Fruit fly (Drosophila melanogaster) whole organism, adult: ENCODE measurements around the gene CG14036.

Experiments used
- CG11617 ChIP-seq: fragments of 200-800 bp; sonication (Bioruptor generic); optimal IDR thresholded peaks from 2 replicates; lab custom pipeline; 2017; ENCODE audit warnings: mild to moderate bottlenecking, missing biosample characterization, missing genetic modification reagents, missing genetic modification characterization
- CG12768 ChIP-seq: fragments of 200-800 bp; sonication (Bioruptor generic); optimal IDR thresholded peaks from 2 replicates; lab custom pipeline; 2017; ENCODE audit warnings: missing biosample characterization, missing genetic modification characterization, mild to moderate bottlenecking, moderate library complexity, missing genetic modification reagents
- CG14711 ChIP-seq: fragments of 200-800 bp; sonication (Bioruptor generic); optimal IDR thresholded peaks from 2 replicates; lab custom pipeline; 2018; ENCODE audit warnings: missing biosample characterization, mild to moderate bottlenecking, missing genetic modification characterization, moderate library complexity
- CG1620 ChIP-seq: fragments of 200-800 bp; sonication (Bioruptor generic); optimal IDR thresholded peaks from 2 replicates; lab custom pipeline; 2016; ENCODE audit warnings: missing biosample characterization, missing genetic modification characterization
- CG33017 ChIP-seq: fragments of 200-800 bp; sonication (Bioruptor generic); optimal IDR thresholded peaks from 2 replicates; lab custom pipeline; 2018; ENCODE audit warnings: missing biosample characterization, mild to moderate bottlenecking, missing genetic modification characterization, moderate library complexity
- CG5204 ChIP-seq: fragments of 200-800 bp; sonication (Bioruptor generic); optimal IDR thresholded peaks from 2 replicates; lab custom pipeline; 2016; ENCODE audit warnings: missing biosample characterization, missing genetic modification characterization
- CG7045 ChIP-seq: fragments of 200-800 bp; sonication (Bioruptor generic); optimal IDR thresholded peaks from 2 replicates; lab custom pipeline; 2017; ENCODE audit warnings: missing biosample characterization, mild to moderate bottlenecking, missing genetic modification characterization
- CG7101 ChIP-seq: fragments of 200-800 bp; sonication (Bioruptor generic); optimal IDR thresholded peaks from 2 replicates; lab custom pipeline; 2018; ENCODE audit warnings: missing biosample characterization, mild to moderate bottlenecking, missing genetic modification characterization, moderate library complexity
- Clk ChIP-seq: fragments of 200-800 bp; sonication (Bioruptor generic); optimal IDR thresholded peaks from 2 replicates; lab custom pipeline; 2017; ENCODE audit warnings: missing biosample characterization, missing genetic modification characterization
- Crg-1 ChIP-seq: fragments of 200-800 bp; sonication (Bioruptor generic); optimal IDR thresholded peaks from 2 replicates; lab custom pipeline; 2016; ENCODE audit warnings: missing biosample characterization, missing genetic modification characterization
- Hr96 ChIP-seq: fragments of 200-800 bp; sonication (Bioruptor generic); optimal IDR thresholded peaks from 2 replicates; lab custom pipeline; 2016; ENCODE audit warnings: missing biosample characterization, missing genetic modification characterization
- Mnt ChIP-seq: fragments of 200-800 bp; sonication (Bioruptor generic); optimal IDR thresholded peaks from 2 replicates; lab custom pipeline; 2016; ENCODE audit warnings: missing biosample characterization, mild to moderate bottlenecking, missing genetic modification characterization
- bab1 ChIP-seq: fragments of 200-800 bp; sonication (Bioruptor generic); optimal IDR thresholded peaks from 3 replicates; lab custom pipeline; 2019; ENCODE audit warnings: missing biosample characterization, mild to moderate bottlenecking, missing genetic modification characterization, moderate library complexity
- cic ChIP-seq: fragments of 200-800 bp; sonication (Bioruptor generic); optimal IDR thresholded peaks from 2 replicates; lab custom pipeline; 2017; ENCODE audit warnings: missing biosample characterization, mild to moderate bottlenecking, missing genetic modification characterization, moderate library complexity
- cnc ChIP-seq, 2 experiments: fragments of >200 bp; optimal IDR thresholded peaks; 2 replicates each; lab custom pipeline; 2017
- kay ChIP-seq: fragments of 200-800 bp; sonication (Bioruptor generic); peaks from one replicate; lab custom pipeline; 2016; ENCODE audit warnings: missing biosample characterization, missing genetic modification characterization, borderline replicate concordance
- ovo ChIP-seq: fragments of 200-800 bp; sonication (Bioruptor generic); optimal IDR thresholded peaks from 2 replicates; lab custom pipeline; 2016; ENCODE audit warnings: missing biosample characterization, missing genetic modification characterization
- pad ChIP-seq: fragments of 200-800 bp; sonication (Bioruptor generic); optimal IDR thresholded peaks from 3 replicates; lab custom pipeline; 2017; ENCODE audit warnings: missing biosample characterization, missing genetic modification characterization, mild to moderate bottlenecking, moderate library complexity, missing genetic modification reagents
- tj ChIP-seq: fragments of 200-800 bp; sonication (Bioruptor generic); optimal IDR thresholded peaks from 3 replicates; lab custom pipeline; 2017; ENCODE audit warnings: missing biosample characterization, mild to moderate bottlenecking, missing genetic modification characterization, moderate library complexity
- toe ChIP-seq: fragments of 200-800 bp; sonication (Bioruptor generic); optimal IDR thresholded peaks from 2 replicates; lab custom pipeline; 2016; ENCODE audit warnings: missing biosample characterization, missing genetic modification characterization

The CG14036 gene

dm6 chr2L:5009306-5010030 is 45.3 kb downstream of the CG14036 start, which contains the start of gene Rtnl1:
Gene Rtnl1, minus strand, starts transcription at chr2L:5009720.
- TF ChIP-seq ovo (no peak), CG14711 (tag; lab: Kevin White, UChicago) (peak; percentile 33), toe (GFP tag; lab: Kevin White, UChicago) (no peak), Crg-1 (peak; percentile 33), cnc (optimal IDR thresholded peaks at IDR 0.05; lab: Kevin White, UChicago) (no peak), Hr96 (GFP tag; lab: Kevin White, UChicago) (no peak), Mnt (peak; percentile 42), CG7101 (peak; percentile 17), CG12768 (GFP tag; lab: Kevin White, UChicago) (peak; percentile 26), CG1620 (GFP tag; lab: Kevin White, UChicago) (peak; percentile 66), CG11617 (peak; percentile 11), bab1 (peak; percentile 81), kay (GFP tag; lab: Kevin White, UChicago) (no peak), pad (GFP tag; lab: Kevin White, UChicago) (peak; percentile 22), CG5204 (GFP tag; lab: Kevin White, UChicago) (no peak), CG7045 (GFP tag; lab: Kevin White, UChicago) (no peak), Clk (GFP tag; lab: Kevin White, UChicago) (peak; percentile 15), tj (GFP tag; lab: Kevin White, UChicago) (peak; percentile 28), CG33017 (peak; percentile 34), cic (GFP tag; lab: Kevin White, UChicago) (peak; percentile 70)

dm6 chr2L:5007256-5007655 is 47.6 kb downstream of the CG14036 start:
- TF ChIP-seq CG12768 (GFP tag; lab: Kevin White, UChicago) (peak; percentile 60), CG1620 (GFP tag; lab: Kevin White, UChicago) (no peak), CG33017 (peak; percentile 76), pad (GFP tag; lab: Kevin White, UChicago) (peak; percentile 22), tj (GFP tag; lab: Kevin White, UChicago) (peak; percentile 4), CG14711 (tag; lab: Kevin White, UChicago) (peak; percentile 53), CG7101 (peak; percentile 65), ovo (peak; percentile 25), kay (GFP tag; lab: Kevin White, UChicago) (no peak), bab1 (peak; percentile 40), Mnt (no peak), CG5204 (GFP tag; lab: Kevin White, UChicago) (no peak), cnc (optimal IDR thresholded peaks at IDR 0.05; lab: Kevin White, UChicago) (no peak), Clk (GFP tag; lab: Kevin White, UChicago) (no peak), CG11617 (peak; percentile 13), CG7045 (GFP tag; lab: Kevin White, UChicago) (peak; percentile 39), Crg-1 (no peak), toe (GFP tag; lab: Kevin White, UChicago) (no peak), cic (GFP tag; lab: Kevin White, UChicago) (peak; percentile 65), Hr96 (GFP tag; lab: Kevin White, UChicago) (no peak)

dm6 chr2L:5006323-5006722 is 48.5 kb downstream of the CG14036 start:
- TF ChIP-seq cnc (optimal IDR thresholded peaks at IDR 0.05; lab: Kevin White, UChicago) = no peak
- TF ChIP-seq cic (GFP tag; lab: Kevin White, UChicago) = no peak
- TF ChIP-seq ovo = peak; percentile 42
- no peak for TF ChIP-seq Hr96 (GFP tag; lab: Kevin White, UChicago)
- no peak for TF ChIP-seq toe (GFP tag; lab: Kevin White, UChicago)

dm6 chr2L:5005464-5005764 is 49.4 kb downstream of the CG14036 start:
- TF ChIP-seq Mnt (no peak), tj (GFP tag; lab: Kevin White, UChicago) (no peak), CG12768 (GFP tag; lab: Kevin White, UChicago) (no peak), ovo (no peak), Crg-1 (no peak), CG33017 (no peak), toe (GFP tag; lab: Kevin White, UChicago) (no peak), pad (GFP tag; lab: Kevin White, UChicago) (no peak), bab1 (no peak), Clk (GFP tag; lab: Kevin White, UChicago) (no peak), kay (GFP tag; lab: Kevin White, UChicago) (no peak), cic (GFP tag; lab: Kevin White, UChicago) (no peak), CG7101 (no peak), CG11617 (no peak), CG7045 (GFP tag; lab: Kevin White, UChicago) (no peak), CG1620 (GFP tag; lab: Kevin White, UChicago) (no peak), CG14711 (tag; lab: Kevin White, UChicago) (no peak), cnc (optimal IDR thresholded peaks at IDR 0.05; lab: Kevin White, UChicago) (no peak), CG5204 (GFP tag; lab: Kevin White, UChicago) (no peak)

- TF ChIP-seq Clk (GFP tag; lab: Kevin White, UChicago) = peak; percentile 95
- peak; percentile 96 for TF ChIP-seq CG33017
- TF ChIP-seq toe (GFP tag; lab: Kevin White, UChicago) = peak; percentile 93
- peak; percentile 80 for TF ChIP-seq pad (GFP tag; lab: Kevin White, UChicago)
- TF ChIP-seq Hr96 (GFP tag; lab: Kevin White, UChicago) = peak; percentile 93
- TF ChIP-seq Mnt = peak; percentile 76
- TF ChIP-seq CG7101 = peak; percentile 96
- peak; percentile 31 for TF ChIP-seq ovo
- TF ChIP-seq CG14711 (tag; lab: Kevin White, UChicago) = peak; percentile 90
- TF ChIP-seq CG11617 = peak; percentile 88
- TF ChIP-seq CG5204 (GFP tag; lab: Kevin White, UChicago) = peak; percentile 96
- TF ChIP-seq bab1 = peak; percentile 89
- peak; percentile 97 for TF ChIP-seq CG12768 (GFP tag; lab: Kevin White, UChicago)
- no peak for TF ChIP-seq kay (GFP tag; lab: Kevin White, UChicago)
- peak; percentile 97 for TF ChIP-seq CG7045 (GFP tag; lab: Kevin White, UChicago)
- peak; percentile 78 for TF ChIP-seq CG1620 (GFP tag; lab: Kevin White, UChicago)
- TF ChIP-seq tj (GFP tag; lab: Kevin White, UChicago) = peak; percentile 48
- peak; percentile 89 for TF ChIP-seq Crg-1
- peak; percentile 69 for TF ChIP-seq cic (GFP tag; lab: Kevin White, UChicago)
- no peak for TF ChIP-seq cnc (optimal IDR thresholded peaks at IDR 0.05; lab: Kevin White, UChicago)
Measured at dm6 chr2L:5004677-5005463, 49.9 kb downstream of the CG14036 start.
